Fruit fly (Drosophila melanogaster) whole organism, adult: ENCODE results near the gene CG6873.

Source experiments
- CG11617 ChIP-seq: fragments of 200-800 bp; sonication (Bioruptor generic); optimal IDR thresholded peaks from 2 replicates; lab custom pipeline; 2017; ENCODE audit warnings: mild to moderate bottlenecking, missing biosample characterization, missing genetic modification reagents, missing genetic modification characterization
- CG33017 ChIP-seq: fragments of 200-800 bp; sonication (Bioruptor generic); optimal IDR thresholded peaks from 2 replicates; lab custom pipeline; 2018; ENCODE audit warnings: missing biosample characterization, mild to moderate bottlenecking, missing genetic modification characterization, moderate library complexity
- toe ChIP-seq: fragments of 200-800 bp; sonication (Bioruptor generic); optimal IDR thresholded peaks from 2 replicates; lab custom pipeline; 2016; ENCODE audit warnings: missing biosample characterization, missing genetic modification characterization

dm6 chrX:18780260-18780659, 40.6 kb upstream of the CG6873 start:
- TF ChIP-seq CG33017 (tag; lab: Kevin White, UChicago) (no peak), CG11617 (GFP tag; lab: Kevin White, UChicago) (no peak), toe (no peak)
